Fruit fly (Drosophila melanogaster): ENCODE data around the gene GluRIIA.

The GluRIIA gene

DNA sequence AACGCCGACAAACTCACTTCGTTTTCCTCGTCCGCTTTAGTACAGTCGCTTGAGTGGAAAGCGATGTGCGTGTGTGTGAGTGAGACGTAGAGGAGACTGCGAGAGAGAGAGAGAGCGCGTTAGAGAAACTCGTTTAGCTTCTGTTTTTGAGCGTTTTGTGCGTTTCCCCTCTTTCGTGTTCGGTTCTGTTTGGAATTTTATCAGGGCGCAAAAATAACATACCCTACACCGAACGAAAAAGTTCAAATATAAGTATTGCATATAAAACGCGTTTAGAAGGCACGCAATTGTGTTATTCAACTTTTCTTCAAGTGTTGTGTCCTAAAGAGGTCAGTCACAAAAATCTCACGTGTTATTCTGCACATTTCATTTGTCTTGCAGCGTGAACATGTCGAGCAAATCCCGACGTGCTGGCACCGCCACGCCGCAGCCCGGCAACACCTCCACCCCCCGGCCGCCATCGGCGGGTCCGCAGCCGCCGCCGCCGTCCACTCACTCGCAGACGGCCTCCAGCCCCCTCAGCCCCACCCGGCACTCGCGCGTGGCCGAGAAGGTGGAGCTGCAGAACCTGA is 11.8 kb upstream of the GluRIIA start (continued):
- TF ChIP-seq ssp (GFP tag; IDR thresholded peaks at IDR 0.05) (peak; percentile 52; the same call in 1 of the 2 replicates), CG13123 (GFP tag; optimal IDR thresholded peaks at IDR 0.05) (no peak), CG11085 (GFP tag; IDR thresholded peaks at IDR 0.05) (no peak), CG8765 (GFP tag; IDR thresholded peaks at IDR 0.05) (no peak), Dll (GFP tag; IDR thresholded peaks at IDR 0.05; ENCODE audit: partially characterized antibody) (0 out of 4 replicates have a peak, but pooled peaks have one; percentile 9), CrebB (tag; optimal IDR thresholded peaks at IDR 0.05) (peak; percentile 36), odd (GFP tag; optimal IDR thresholded peaks at IDR 0.05) (peak; percentile 53), CG1602 (GFP tag; optimal IDR thresholded peaks at IDR 0.05) (peak; percentile 11), CG8388 (GFP tag; optimal IDR thresholded peaks at IDR 0.05) (peak; percentile 31), NfI (GFP tag; optimal IDR thresholded peaks at IDR 0.05) (peak; percentile 45), CG17328 (GFP tag; IDR thresholded peaks at IDR 0.05) (peak; percentile 52), CG12659 (GFP tag; optimal IDR thresholded peaks at IDR 0.05) (peak; percentile 37), dati (GFP tag; IDR thresholded peaks at IDR 0.05) (no peak; the same call in 1 of the 2 replicates), Atf6 (GFP tag; IDR thresholded peaks at IDR 0.05) (peak; percentile 71), al (GFP tag; IDR thresholded peaks at IDR 0.05) (peak; percentile 30), toy (GFP tag; IDR thresholded peaks at IDR 0.05) (0 out of 2 replicates have a peak, but pooled peaks have one; percentile 39), chn (GFP tag; optimal IDR thresholded peaks at IDR 0.05) (peak; percentile 11), MESR4 (GFP tag; optimal IDR thresholded peaks at IDR 0.05) (peak; percentile 15), Adf1 (GFP tag; IDR thresholded peaks at IDR 0.05) (peak; percentile 75), onecut (GFP tag; IDR thresholded peaks at IDR 0.05) (peak; percentile 38), eyg (GFP tag; optimal IDR thresholded peaks at IDR 0.05) (no peak), crol (GFP tag; IDR thresholded peaks at IDR 0.05) (peak; percentile 95), CG33557 (GFP tag; optimal IDR thresholded peaks at IDR 0.05) (no peak), CG32772 (GFP tag; IDR thresholded peaks at IDR 0.05) (0 out of 2 replicates have a peak, but pooled peaks have one; percentile 35), Six4 (GFP tag; optimal IDR thresholded peaks at IDR 0.05) (peak; percentile 10), dpn (GFP tag; optimal IDR thresholded peaks at IDR 0.05) (peak; percentile 24 to 72), Blimp-1 (GFP tag; optimal IDR thresholded peaks at IDR 0.05) (peak; percentile 75), sna (GFP tag; IDR thresholded peaks at IDR 0.05; ENCODE audit: partially characterized antibody) (no peak), Doc2 (GFP tag; IDR thresholded peaks at IDR 0.05) (no peak), CG14860 (GFP tag; IDR thresholded peaks at IDR 0.05; ENCODE audit: partially characterized antibody) (no peak), CG2120 (GFP tag; optimal IDR thresholded peaks at IDR 0.05) (peak; percentile 76), CG9215 (GFP tag; IDR thresholded peaks at IDR 0.05) (peak; percentile 41; the same call in 1 of the 2 replicates), ash1 (GFP tag; optimal IDR thresholded peaks at IDR 0.05) (peak; percentile 1), Hsf (GFP tag; optimal IDR thresholded peaks at IDR 0.05) (peak; percentile 55), chm (GFP tag; IDR thresholded peaks at IDR 0.05) (peak; percentile 36; the same call in 1 of the 2 replicates), CG12071 (GFP tag; optimal IDR thresholded peaks at IDR 0.05) (peak; percentile 32), Mrtf (GFP tag; IDR thresholded peaks at IDR 0.05) (peak; percentile 50; the same call in 1 of the 3 replicates), CG5245 (GFP tag; optimal IDR thresholded peaks at IDR 0.05) (no peak), Antp (GFP tag; optimal IDR thresholded peaks at IDR 0.05) (peak; percentile 49), pan (optimal IDR thresholded peaks at IDR 0.05) (no peak), pan (GFP tag; optimal IDR thresholded peaks at IDR 0.05 in 1 of 2, IDR thresholded peaks at IDR 0.05 in 1 of 2) (peak in 1 of 2 experiments; percentile 44), so (GFP tag; IDR thresholded peaks at IDR 0.05) (peak; percentile 70; the same call in 1 of the 3 replicates), CG4328 (GFP tag; optimal IDR thresholded peaks at IDR 0.05) (no peak), chif (GFP tag; optimal IDR thresholded peaks at IDR 0.05) (peak in 1 of 2 experiments; percentile 11), crc (GFP tag; optimal IDR thresholded peaks at IDR 0.05) (no peak), Bgb (GFP tag; IDR thresholded peaks at IDR 0.05; ENCODE audit: partially characterized antibody) (peak; percentile 24), CG6689 (GFP tag; IDR thresholded peaks at IDR 0.05) (peak; percentile 46), gcm (GFP tag; optimal IDR thresholded peaks at IDR 0.05) (no peak), Meics (GFP tag; optimal IDR thresholded peaks at IDR 0.05) (peak; percentile 60), z (GFP tag; IDR thresholded peaks at IDR 0.05) (peak; percentile 99)
